Worm (Caenorhabditis elegans) whole organism, mixed stage, embryonic: ENCODE measurements around the gene M02D8.6.

Experiments
- drap-1 ChIP-seq: fragments of 200-800 bp; sonication (Bioruptor generic); optimal IDR thresholded peaks from 3 replicates; lab custom pipeline; 2018; ENCODE audit warnings: mild to moderate bottlenecking, missing genetic modification characterization, missing compliant biosample characterization
- elt-3 ChIP-seq: fragments of 150-350 bp; optimal IDR thresholded peaks from 2 replicates; lab custom pipeline; 2014; ENCODE audit warnings: missing biosample characterization, missing genetic modification characterization
- mep-1 ChIP-seq: fragments of 150-350 bp; optimal IDR thresholded peaks from 2 replicates; lab custom pipeline; 2017; ENCODE audit warnings: missing biosample characterization, missing genetic modification reagents, missing genetic modification characterization, inconsistent platforms
- nhr-12 ChIP-seq: fragments of 150-350 bp; optimal IDR thresholded peaks from 2 replicates; lab custom pipeline; 2014; ENCODE audit warnings: missing biosample characterization, missing genetic modification characterization
- nhr-76 ChIP-seq: sonication (generic microtip); optimal IDR thresholded peaks from 2 replicates; lab custom pipeline; 2017; ENCODE audit warnings: missing biosample characterization, missing genetic modification characterization
- snpc-4 ChIP-seq: fragments of 150-350 bp; optimal IDR thresholded peaks from 2 replicates; lab custom pipeline; 2014; ENCODE audit warnings: missing biosample characterization, missing genetic modification characterization
- unc-39 ChIP-seq: fragments of 150-350 bp; optimal IDR thresholded peaks from 2 replicates; lab custom pipeline; 2014; ENCODE audit warnings: missing biosample characterization, missing genetic modification characterization

DNA sequence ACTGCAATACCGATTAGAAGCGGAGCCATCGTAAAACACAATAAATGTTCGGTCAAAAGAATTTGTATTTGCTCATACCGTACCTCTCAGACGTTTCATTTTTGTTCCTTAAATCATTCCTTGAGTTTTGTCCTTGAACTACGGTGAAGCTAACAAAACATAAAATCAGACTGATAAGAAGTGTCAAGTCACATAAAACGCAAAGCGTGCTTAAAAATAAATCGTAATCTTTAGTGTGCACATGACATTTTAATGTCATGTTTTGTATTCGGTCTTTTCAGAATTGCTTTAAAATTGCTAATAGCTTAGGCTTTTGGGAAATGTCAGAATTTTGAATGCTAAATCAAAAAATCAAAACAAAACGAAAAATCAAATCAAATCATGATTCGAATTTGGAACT lies 19.1 kb downstream of the M02D8.6 start:
- no peak for TF ChIP-seq drap-1 (GFP tag; lab: Kevin White, UChicago)
- no peak for TF ChIP-seq mep-1
- TF ChIP-seq snpc-4 (tag; lab: Kevin White, UChicago) = no peak
- no peak for TF ChIP-seq elt-3 (tag; lab: Kevin White, UChicago)
- no peak for TF ChIP-seq unc-39 (tag; lab: Kevin White, UChicago)
- no peak for TF ChIP-seq nhr-76
- no peak for TF ChIP-seq nhr-12 (tag; lab: Kevin White, UChicago)
